Worm (Caenorhabditis elegans) whole organism, early embryonic: ENCODE data around the gene F21H7.2.

Experiments used
- F13C5.2 ChIP-seq: sonication (generic microtip); optimal IDR thresholded peaks from 2 replicates; lab custom pipeline; 2017; ENCODE audit warnings: mild to moderate bottlenecking, missing genetic modification characterization, inconsistent platforms, missing compliant biosample characterization
- aly-1 ChIP-seq: sonication (generic microtip); optimal IDR thresholded peaks from 2 replicates; lab custom pipeline; 2016; ENCODE audit warnings: missing genetic modification characterization, missing compliant biosample characterization
- flt-1 ChIP-seq: fragments of 200-800 bp; sonication (Bioruptor generic); IDR thresholded peaks from 2 replicates; pipeline ENCODE4 v1.3.6; 2022; ENCODE audit warnings: missing genetic modification characterization, missing compliant biosample characterization

DNA sequence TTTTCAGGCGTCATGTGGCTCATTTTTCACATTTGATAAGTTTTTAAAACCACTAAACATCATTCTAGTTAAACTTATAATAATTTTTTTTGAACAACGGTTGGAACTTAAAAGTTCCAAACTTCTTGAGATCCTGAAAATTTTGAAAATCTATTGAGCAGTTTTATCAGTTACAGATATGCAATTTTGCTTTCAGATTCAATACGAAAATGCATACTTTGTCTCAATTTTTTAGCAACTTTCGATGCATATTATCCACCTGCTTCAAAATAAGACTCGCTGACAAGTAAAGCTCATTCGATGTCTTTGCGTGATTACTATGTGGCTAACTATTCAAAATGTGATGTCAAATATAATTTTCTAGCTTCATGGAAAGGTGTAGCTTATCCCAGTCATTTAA, 16.8 kb upstream of the F21H7.2 start, which contains the start of gene srh-95:
- TF ChIP-seq F13C5.2 (tag; lab: Kevin White, UChicago) (no peak), aly-1 (tag; lab: Kevin White, UChicago) (no peak), flt-1 (GFP tag; lab: Robert Waterston, UW) (no peak)
